Fruit fly (Drosophila melanogaster) whole organism: ENCODE measurements around the gene CG16790.

ENCODE experiments used
- EcR ChIP-seq, 2 experiments: fragments of >200 bp; optimal IDR thresholded peaks; 2 replicates each; lab custom pipeline; 2017; ENCODE audit warnings: missing biosample characterization in 2 of 2, missing genetic modification characterization in 2 of 2, missing genetic modification reagents in 2 of 2
- psq ChIP-seq: fragments of >200 bp; optimal IDR thresholded peaks from 2 replicates; lab custom pipeline; 2017
- usp ChIP-seq: fragments of >200 bp; optimal IDR thresholded peaks from 2 replicates; lab custom pipeline; 2017; ENCODE audit warnings: missing biosample characterization, missing genetic modification characterization, mixed read lengths

DNA sequence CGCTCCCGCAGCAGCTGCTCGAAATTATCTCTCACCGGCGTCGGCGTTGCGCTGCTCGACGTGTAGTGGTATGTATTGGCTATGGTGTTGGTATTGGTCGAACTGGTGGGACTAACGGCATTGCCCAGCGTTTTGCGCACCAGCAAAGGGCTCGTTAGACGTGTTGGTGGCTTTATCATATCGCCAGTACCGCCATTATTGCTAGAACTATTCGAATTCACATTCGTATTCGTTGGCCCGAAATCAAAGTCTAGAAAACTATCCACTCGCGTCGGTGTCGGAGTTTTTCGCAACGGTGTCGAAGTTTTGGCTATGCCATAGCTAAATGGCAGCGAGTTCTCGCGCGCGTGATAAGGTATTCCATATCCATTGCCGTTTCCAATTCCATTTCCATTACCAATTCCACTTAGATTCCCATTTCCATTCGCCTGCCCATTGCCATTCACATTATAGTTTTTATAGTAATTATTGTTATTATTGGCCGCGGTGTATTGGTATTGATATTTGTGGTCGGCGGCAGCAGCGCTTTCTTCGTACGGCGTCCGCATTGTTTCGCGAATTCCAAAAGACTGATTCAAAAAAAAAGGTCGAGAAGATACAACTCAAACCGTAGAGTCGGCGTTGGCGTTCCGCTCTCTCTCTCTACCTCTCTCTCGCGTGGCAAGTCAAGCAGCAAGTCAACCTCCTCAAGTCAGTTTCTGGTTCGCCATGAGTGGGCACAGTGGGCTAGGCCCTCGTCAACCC is 37.4 kb downstream of the CG16790 start, which contains the start of gene by:
- TF ChIP-seq EcR (GFP tag; optimal IDR thresholded peaks at IDR 0.05; lab: Kevin White, UChicago) (no peak), usp (no peak), psq (no peak)
